Worm (Caenorhabditis elegans): ENCODE data around the gene fbxa-77.

DNA sequence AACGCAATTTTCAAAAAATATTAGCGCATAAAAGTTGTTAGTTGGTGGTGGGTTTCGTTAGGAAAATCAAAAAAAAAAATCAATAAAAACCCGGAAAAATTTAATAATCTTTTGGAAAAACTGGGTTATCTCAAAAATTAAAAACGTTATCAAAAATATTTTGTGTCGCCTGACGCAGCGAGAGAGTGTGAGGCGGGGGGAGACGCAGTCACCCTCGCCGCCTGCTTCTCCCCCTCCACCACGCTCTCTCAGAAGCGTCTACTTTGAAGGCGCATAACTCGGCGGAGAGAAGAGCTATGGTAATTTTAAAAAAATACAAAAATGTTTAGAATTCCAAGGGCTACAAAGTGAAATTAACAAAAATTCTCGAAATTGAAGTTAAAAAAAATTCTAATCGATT is 24.2 kb upstream of the fbxa-77 start:
- TF ChIP-seq him-1 (tag; optimal IDR thresholded peaks at IDR 0.05) (no peak), dao-5 (tag; optimal IDR thresholded peaks at IDR 0.05) (no peak), W03F9.2 (tag; optimal IDR thresholded peaks at IDR 0.05) (no peak)

Data from whole organism, L4/young adult.